Worm (Caenorhabditis elegans) whole organism, L4 larva: ENCODE results near the gene aman-2.

ENCODE experiments used
- F10B5.3 ChIP-seq: sonication (generic microtip); optimal IDR thresholded peaks from 2 replicates; lab custom pipeline; 2016; ENCODE audit warnings: mild to moderate bottlenecking, missing genetic modification characterization, missing compliant biosample characterization
- F26F4.8 ChIP-seq: fragments of 200-800 bp; sonication (Bioruptor generic); conservative IDR thresholded peaks from 2 replicates; pipeline ENCODE4 v1.3.6; 2022; ENCODE audit warnings: missing genetic modification characterization, missing compliant biosample characterization
- F49E8.2 ChIP-seq: sonication (generic microtip); optimal IDR thresholded peaks from 2 replicates; lab custom pipeline; 2016; ENCODE audit warnings: missing compliant biosample characterization, mild to moderate bottlenecking, missing genetic modification characterization, borderline replicate concordance
- R02D3.7 ChIP-seq: fragments of 150-350 bp; sonication (generic microtip); optimal IDR thresholded peaks from 3 replicates; lab custom pipeline; 2014; ENCODE audit warnings: missing biosample characterization, missing genetic modification characterization
- T20F7.1 ChIP-seq: fragments of 200-800 bp; sonication (Bioruptor generic); optimal IDR thresholded peaks from 2 replicates; lab custom pipeline; 2018; ENCODE audit warnings: mild to moderate bottlenecking, missing genetic modification characterization, missing compliant biosample characterization
- T26A8.4 ChIP-seq: fragments of 200-800 bp; sonication (Bioruptor generic); IDR thresholded peaks from 2 replicates; pipeline ENCODE4 v1.3.6; 2022; ENCODE audit warnings: missing genetic modification characterization, missing compliant biosample characterization
- ZK546.5 ChIP-seq, 2 experiments: sonication (generic microtip); optimal IDR thresholded peaks; 2 replicates each; lab custom pipeline; 2017; ENCODE audit warnings: missing biosample characterization in 2 of 2, missing genetic modification characterization in 2 of 2
- aly-2 ChIP-seq: sonication (generic microtip); optimal IDR thresholded peaks from 2 replicates; lab custom pipeline; 2018; ENCODE audit warnings: missing biosample characterization, missing genetic modification characterization
- arid-1 ChIP-seq: fragments of 200-800 bp; sonication (Bioruptor generic); conservative IDR thresholded peaks from 2 replicates; pipeline ENCODE4 v1.3.6; 2022; ENCODE audit warnings: missing genetic modification reagents, missing genetic modification characterization, missing compliant biosample characterization
- ceh-20 ChIP-seq: fragments of 200-800 bp; sonication (Bioruptor generic); IDR thresholded peaks from 2 replicates; pipeline ENCODE4 v1.3.6; 2022; ENCODE audit warnings: missing genetic modification reagents, missing genetic modification characterization, missing compliant biosample characterization
- ceh-44 ChIP-seq: fragments of 200-800 bp; sonication (Bioruptor generic); IDR thresholded peaks from 2 replicates; pipeline ENCODE4 v1.3.6; 2022; ENCODE audit warnings: missing genetic modification reagents, missing genetic modification characterization, missing compliant biosample characterization
- ceh-62 ChIP-seq: sonication (generic microtip); optimal IDR thresholded peaks from 2 replicates; lab custom pipeline; 2017; ENCODE audit warnings: missing biosample characterization, missing genetic modification characterization
- ces-1 ChIP-seq: fragments of 150-350 bp; sonication (generic microtip); optimal IDR thresholded peaks from 4 replicates; lab custom pipeline; 2014; ENCODE audit warnings: missing biosample characterization, missing genetic modification reagents, missing genetic modification characterization
- cey-2 ChIP-seq: sonication (generic microtip); optimal IDR thresholded peaks from 3 replicates; lab custom pipeline; 2017; ENCODE audit warnings: missing genetic modification characterization, mild to moderate bottlenecking, missing compliant biosample characterization, antibody characterized with exemption, borderline replicate concordance; ENCODE audit not compliant: insufficient read depth
- ctbp-1 ChIP-seq: fragments of 200-800 bp; sonication (Bioruptor generic); IDR thresholded peaks from 2 replicates; pipeline ENCODE4 v1.3.6; 2022; ENCODE audit warnings: missing genetic modification reagents, missing genetic modification characterization, missing compliant biosample characterization
- daf-16 ChIP-seq, 3 experiments: sonication (generic microtip); optimal IDR thresholded peaks; 2 replicates each; lab custom pipeline; 2016 to 2017; ENCODE audit warnings: missing genetic modification characterization in 3 of 3, missing genetic modification reagents in 3 of 3, mild to moderate bottlenecking in 2 of 3, missing compliant biosample characterization in 2 of 3, missing biosample characterization in 1 of 3, moderate library complexity in 1 of 3
- daf-8 ChIP-seq: fragments of 200-800 bp; sonication (Bioruptor generic); IDR thresholded peaks from 2 replicates; pipeline ENCODE4 v1.3.6; 2022; ENCODE audit warnings: missing genetic modification characterization, missing compliant biosample characterization
- dmd-9 ChIP-seq: fragments of 200-800 bp; sonication (Bioruptor generic); IDR thresholded peaks from 2 replicates; pipeline ENCODE4 v1.3.6; 2022; ENCODE audit warnings: missing genetic modification reagents, missing genetic modification characterization, missing compliant biosample characterization
- duxl-1 ChIP-seq: sonication (generic microtip); optimal IDR thresholded peaks from 2 replicates; lab custom pipeline; 2016; ENCODE audit warnings: mild to moderate bottlenecking, missing genetic modification characterization, moderate library complexity, missing compliant biosample characterization; ENCODE audit not compliant: poor library complexity
- gei-8 ChIP-seq: fragments of 200-800 bp; sonication (Bioruptor generic); optimal IDR thresholded peaks from 2 replicates; lab custom pipeline; 2018; ENCODE audit warnings: mild to moderate bottlenecking, missing genetic modification characterization, missing compliant biosample characterization
- hlh-30 ChIP-seq: sonication (generic microtip); optimal IDR thresholded peaks from 2 replicates; lab custom pipeline; 2017; ENCODE audit warnings: antibody characterized with exemption, mild to moderate bottlenecking, missing genetic modification characterization, missing compliant biosample characterization; ENCODE audit not compliant: insufficient read depth
- lin-38 ChIP-seq: fragments of 200-800 bp; sonication (Bioruptor generic); IDR thresholded peaks from 2 replicates; pipeline ENCODE4 v1.3.6; 2022; ENCODE audit warnings: missing genetic modification reagents, missing genetic modification characterization, missing compliant biosample characterization
- lsy-2 ChIP-seq, 2 experiments: fragments of 150-350 bp in 1 of 2; sonication (generic microtip) in 1 of 2; optimal IDR thresholded peaks; 2 replicates each; lab custom pipeline; 2014 to 2017; ENCODE audit warnings: missing biosample characterization in 2 of 2, missing genetic modification characterization in 2 of 2
- mdl-1 ChIP-seq, 2 experiments: fragments of 150-350 bp in 1 of 2; sonication (generic microtip) in 1 of 2; optimal IDR thresholded peaks; 2 replicates each; lab custom pipeline; 2014 to 2017; ENCODE audit warnings: missing biosample characterization in 2 of 2, missing genetic modification characterization in 2 of 2
- mes-2 ChIP-seq: sonication (generic microtip); optimal IDR thresholded peaks from 2 replicates; lab custom pipeline; 2016; ENCODE audit warnings: missing genotype, mild to moderate bottlenecking, missing genetic modification characterization, missing compliant biosample characterization; ENCODE audit not compliant: poor library complexity, severe bottlenecking
- nhr-10 ChIP-seq: fragments of 150-350 bp; optimal IDR thresholded peaks from 2 replicates; lab custom pipeline; 2014; ENCODE audit warnings: missing biosample characterization, missing genetic modification characterization
- nhr-11 ChIP-seq: fragments of 150-350 bp; optimal IDR thresholded peaks from 2 replicates; lab custom pipeline; 2014; ENCODE audit warnings: missing biosample characterization, missing genetic modification characterization
- nhr-111 ChIP-seq: fragments of 200-800 bp; sonication (Bioruptor generic); optimal IDR thresholded peaks from 2 replicates; lab custom pipeline; 2018; ENCODE audit warnings: mild to moderate bottlenecking, missing genetic modification characterization, missing compliant biosample characterization
- nhr-237 ChIP-seq: sonication (generic microtip); optimal IDR thresholded peaks from 2 replicates; lab custom pipeline; 2017; ENCODE audit warnings: missing biosample characterization, missing genetic modification characterization
- nhr-25 ChIP-seq: sonication (generic microtip); optimal IDR thresholded peaks from 2 replicates; lab custom pipeline; 2017; ENCODE audit warnings: missing genetic modification characterization, mild to moderate bottlenecking, missing compliant biosample characterization, antibody characterized with exemption, moderate library complexity, borderline replicate concordance; ENCODE audit not compliant: insufficient read depth
- nhr-28 ChIP-seq: fragments of 150-350 bp; optimal IDR thresholded peaks from 2 replicates; lab custom pipeline; 2014; ENCODE audit warnings: missing biosample characterization, missing genetic modification characterization
- nhr-6 ChIP-seq: fragments of 150-350 bp; optimal IDR thresholded peaks from 2 replicates; lab custom pipeline; 2014; ENCODE audit warnings: missing biosample characterization, missing genetic modification characterization
- nhr-76 ChIP-seq: fragments of 150-350 bp; optimal IDR thresholded peaks from 2 replicates; lab custom pipeline; 2014; ENCODE audit warnings: missing biosample characterization, missing genetic modification characterization
- php-3 ChIP-seq: fragments of 200-800 bp; sonication (Bioruptor generic); IDR thresholded peaks from 2 replicates; pipeline ENCODE4 v1.3.6; 2022; ENCODE audit warnings: missing genetic modification reagents, missing genetic modification characterization, missing compliant biosample characterization
- set-16 ChIP-seq: fragments of 200-800 bp; sonication (Bioruptor generic); IDR thresholded peaks from 2 replicates; pipeline ENCODE4 v1.3.6; 2022; ENCODE audit warnings: missing genetic modification reagents, missing genetic modification characterization, missing compliant biosample characterization
- spr-1 ChIP-seq: sonication (generic microtip); optimal IDR thresholded peaks from 2 replicates; lab custom pipeline; 2016; ENCODE audit warnings: mild to moderate bottlenecking, missing genetic modification characterization, missing compliant biosample characterization
- spr-3 ChIP-seq: fragments of 200-800 bp; sonication (Bioruptor generic); optimal IDR thresholded peaks from 2 replicates; lab custom pipeline; 2018; ENCODE audit warnings: mild to moderate bottlenecking, missing genetic modification characterization, missing compliant biosample characterization
- unc-62 ChIP-seq, 3 experiments: fragments of 150-350 bp in 1 of 3; sonication (generic microtip); optimal IDR thresholded peaks in 2 of 3; peaks in 1 of 3; 1 replicate in 1 of 3; 2 replicates in 2 of 3; lab custom pipeline; 2014 to 2017; ENCODE audit warnings: missing biosample characterization in 3 of 3, missing genetic modification characterization in 3 of 3, missing genetic modification reagents in 3 of 3, missing genotype in 1 of 3
- vab-7 ChIP-seq: fragments of 200-800 bp; sonication (Bioruptor generic); IDR thresholded peaks from 2 replicates; pipeline ENCODE4 v1.3.6; 2022; ENCODE audit warnings: missing genetic modification reagents, missing genetic modification characterization, missing compliant biosample characterization
- zag-1 ChIP-seq: fragments of 150-350 bp; optimal IDR thresholded peaks from 2 replicates; lab custom pipeline; 2014; ENCODE audit warnings: missing biosample characterization, missing genetic modification characterization
- zfp-2 ChIP-seq: sonication (generic microtip); optimal IDR thresholded peaks from 2 replicates; lab custom pipeline; 2016; ENCODE audit warnings: mild to moderate bottlenecking, missing genetic modification characterization, missing compliant biosample characterization
- zfp-3 ChIP-seq: fragments of 200-800 bp; sonication (Bioruptor generic); conservative IDR thresholded peaks from 2 replicates; pipeline ENCODE4 v1.3.6; 2022; ENCODE audit warnings: missing genetic modification reagents, missing genetic modification characterization, missing compliant biosample characterization
- zip-11 ChIP-seq: fragments of 200-800 bp; sonication (Bioruptor generic); IDR thresholded peaks from 2 replicates; pipeline ENCODE4 v1.3.6; 2022; ENCODE audit warnings: missing genetic modification characterization, missing compliant biosample characterization
- ztf-11 ChIP-seq: fragments of 150-350 bp; optimal IDR thresholded peaks from 2 replicates; lab custom pipeline; 2014; ENCODE audit warnings: missing biosample characterization, missing genetic modification characterization
- ztf-7 ChIP-seq: fragments of 150-350 bp; optimal IDR thresholded peaks from 2 replicates; lab custom pipeline; 2014; ENCODE audit warnings: missing biosample characterization, missing genetic modification characterization

Gene aman-2

DNA sequence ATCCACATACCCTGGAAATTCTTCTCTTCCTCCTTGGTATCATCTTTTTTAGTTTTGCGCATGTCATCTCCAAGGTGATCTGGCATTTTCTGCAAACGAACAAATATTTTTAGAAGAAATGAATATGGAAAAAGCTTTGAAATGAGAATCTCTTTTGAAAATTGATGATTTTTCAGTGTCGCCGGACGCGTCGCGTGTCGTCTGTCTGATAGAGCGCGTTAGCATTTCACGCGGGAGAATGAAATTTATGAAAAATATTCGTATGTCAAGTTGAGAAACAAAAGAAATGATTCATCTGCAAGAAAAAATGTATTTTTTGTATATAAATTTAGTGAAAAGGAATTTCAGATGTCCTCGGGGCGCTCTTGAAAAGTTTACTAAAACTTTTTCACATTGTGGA is 49.3 kb upstream of the aman-2 start, which contains the start of gene rpt-1 (continued):
- TF ChIP-seq nhr-6 (tag; lab: Kevin White, UChicago) (peak; percentile 99), set-16 (GFP tag; lab: Robert Waterston, UW) (no peak), cey-2 (tag; lab: Kevin White, UChicago) (no peak), mes-2 (peak; percentile 79), duxl-1 (no peak), spr-3 (GFP tag; lab: Kevin White, UChicago) (no peak)

DNA sequence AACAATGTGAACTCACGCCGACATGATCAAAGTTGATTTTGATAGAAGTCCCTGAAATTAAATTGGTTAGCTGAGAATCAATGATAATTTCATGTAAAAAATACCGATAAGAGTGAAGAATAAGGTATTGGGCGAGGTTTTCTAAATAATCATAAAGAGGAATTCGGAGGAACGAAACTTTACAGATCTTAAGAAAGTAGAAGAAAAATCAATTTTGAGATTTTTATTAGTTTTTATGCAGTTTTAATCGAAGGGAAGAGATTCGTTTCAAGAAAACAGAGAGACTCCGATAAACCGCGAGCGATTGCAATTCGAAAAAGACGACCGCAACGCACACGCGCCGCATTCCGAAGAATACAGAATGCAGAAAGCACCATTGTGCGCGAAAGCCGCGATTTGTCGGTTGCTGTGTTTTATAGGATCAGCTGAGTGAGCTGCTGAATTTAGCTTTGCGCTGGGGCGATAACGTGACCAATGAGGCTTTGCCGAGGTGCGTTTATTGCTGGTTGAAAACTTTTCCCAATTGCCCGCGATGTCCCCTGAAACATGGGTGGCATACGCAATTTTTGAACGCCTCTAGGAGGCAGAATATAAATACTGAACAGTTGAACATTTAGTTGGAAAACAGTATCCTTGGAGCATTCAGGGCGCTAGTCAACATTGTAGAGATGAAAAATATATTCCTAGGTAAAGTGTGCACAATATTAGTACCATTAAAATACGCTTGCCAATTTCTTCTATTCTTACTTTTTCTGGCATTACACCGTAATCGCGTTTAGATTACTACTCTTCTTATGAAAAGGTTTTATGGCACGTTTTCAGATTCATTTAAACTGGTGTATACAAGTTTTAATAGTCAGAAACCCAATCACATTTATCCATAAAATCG is 46.9 kb upstream of the aman-2 start, which contains the start of gene snr-4:
TSS of gene snr-4 (minus strand) at position 51 of the 889 bp plus-strand sequence.
- peak; percentile 35 for TF ChIP-seq zfp-2
- TF ChIP-seq nhr-25 = peak; percentile 79
- peak; percentile 60 to 88 for TF ChIP-seq daf-16 (GFP tag; optimal IDR thresholded peaks at IDR 0.05; lab: Kevin White, UChicago)
- TF ChIP-seq daf-16 (tag; optimal IDR thresholded peaks at IDR 0.05; lab: Kevin White, UChicago) = peak; percentile 80
- peak; percentile 94 for TF ChIP-seq F49E8.2 (tag; lab: Kevin White, UChicago)
- TF ChIP-seq lsy-2 (tag; optimal IDR thresholded peaks at IDR 0.05; lab: Kevin White, UChicago) = peak; percentile 75 to 91
- peak; percentile 78 for TF ChIP-seq spr-3 (GFP tag; lab: Kevin White, UChicago)
- peak; percentile 72 for TF ChIP-seq ztf-7
- TF ChIP-seq arid-1 (GFP tag; lab: Robert Waterston, UW) = peak; percentile 90
- TF ChIP-seq aly-2 = no peak
- TF ChIP-seq F10B5.3 (tag; lab: Kevin White, UChicago) = peak; percentile 88
- TF ChIP-seq mdl-1 (tag; optimal IDR thresholded peaks at IDR 0.05; lab: Kevin White, UChicago) = peak; percentile 76 to 88
- TF ChIP-seq nhr-6 (tag; lab: Kevin White, UChicago) = peak; percentile 98
- peak; percentile 90 for TF ChIP-seq nhr-11 (tag; lab: Kevin White, UChicago)
- peak; percentile 87 for TF ChIP-seq ceh-20
- peak; percentile 94 for TF ChIP-seq hlh-30 (tag; lab: Kevin White, UChicago)
- peak; percentile 69 for TF ChIP-seq gei-8 (GFP tag; lab: Kevin White, UChicago)
- TF ChIP-seq vab-7 (GFP tag; lab: Robert Waterston, UW) = peak; percentile 70
- TF ChIP-seq T20F7.1 (GFP tag; lab: Kevin White, UChicago) = peak; percentile 79
- TF ChIP-seq nhr-28 (tag; lab: Kevin White, UChicago) = peak; percentile 85
- peak in 1 of 2 experiments; percentile 98 for TF ChIP-seq unc-62 (GFP tag; optimal IDR thresholded peaks at IDR 0.05 in 1 of 2; lab: Kevin White, UChicago)
- TF ChIP-seq unc-62 (tag; optimal IDR thresholded peaks at IDR 0.05; lab: Kevin White, UChicago) = no peak
- no peak for TF ChIP-seq zip-11 (GFP tag; lab: Robert Waterston, UW)
- no peak for TF ChIP-seq ces-1 (GFP tag; lab: Kevin White, UChicago)
- no peak for TF ChIP-seq nhr-237 (tag; lab: Kevin White, UChicago)
- TF ChIP-seq spr-1 = peak; percentile 78
- TF ChIP-seq ceh-62 (tag; lab: Kevin White, UChicago) = no peak
- TF ChIP-seq ZK546.5 (tag; optimal IDR thresholded peaks at IDR 0.05; lab: Kevin White, UChicago) = no peak
- TF ChIP-seq F26F4.8 = no peak
- TF ChIP-seq php-3 (GFP tag; lab: Robert Waterston, UW) = peak; percentile 87
- TF ChIP-seq R02D3.7 (tag; lab: Kevin White, UChicago) = no peak
- peak; percentile 86 for TF ChIP-seq dmd-9
- TF ChIP-seq daf-8 (GFP tag; lab: Robert Waterston, UW) = no peak
- TF ChIP-seq T26A8.4 (GFP tag; lab: Robert Waterston, UW) = peak; percentile 96
- TF ChIP-seq ctbp-1 (GFP tag; lab: Robert Waterston, UW) = peak; percentile 89
- TF ChIP-seq zfp-3 = peak; percentile 63; the same call in 1 of the 2 replicates
- TF ChIP-seq nhr-111 (GFP tag; lab: Kevin White, UChicago) = peak; percentile 72
- peak; percentile 91 for TF ChIP-seq lin-38 (GFP tag; lab: Robert Waterston, UW)
- no peak for TF ChIP-seq nhr-10
- peak; percentile 95 for TF ChIP-seq ceh-44 (GFP tag; lab: Robert Waterston, UW)
- no peak for TF ChIP-seq ztf-11 (tag; lab: Kevin White, UChicago)
- peak; percentile 50 for TF ChIP-seq zag-1
- TF ChIP-seq nhr-76 (tag; lab: Kevin White, UChicago) = no peak
